Worm (Caenorhabditis elegans) whole organism, L4 larva: ENCODE results near the gene fipr-9.

Source experiments
- ama-1 ChIP-seq: fragments of 150-350 bp; optimal IDR thresholded peaks from 2 replicates; lab custom pipeline; 2014; ENCODE audit warnings: inconsistent platforms, mixed read lengths
- ceh-20 ChIP-seq: fragments of 200-800 bp; sonication (Bioruptor generic); IDR thresholded peaks from 2 replicates; pipeline ENCODE4 v1.3.6; 2022; ENCODE audit warnings: missing genetic modification reagents, missing genetic modification characterization, missing compliant biosample characterization
- ceh-82 ChIP-seq: sonication (generic microtip); optimal IDR thresholded peaks from 2 replicates; lab custom pipeline; 2017; ENCODE audit warnings: missing biosample characterization, missing genetic modification characterization

DNA sequence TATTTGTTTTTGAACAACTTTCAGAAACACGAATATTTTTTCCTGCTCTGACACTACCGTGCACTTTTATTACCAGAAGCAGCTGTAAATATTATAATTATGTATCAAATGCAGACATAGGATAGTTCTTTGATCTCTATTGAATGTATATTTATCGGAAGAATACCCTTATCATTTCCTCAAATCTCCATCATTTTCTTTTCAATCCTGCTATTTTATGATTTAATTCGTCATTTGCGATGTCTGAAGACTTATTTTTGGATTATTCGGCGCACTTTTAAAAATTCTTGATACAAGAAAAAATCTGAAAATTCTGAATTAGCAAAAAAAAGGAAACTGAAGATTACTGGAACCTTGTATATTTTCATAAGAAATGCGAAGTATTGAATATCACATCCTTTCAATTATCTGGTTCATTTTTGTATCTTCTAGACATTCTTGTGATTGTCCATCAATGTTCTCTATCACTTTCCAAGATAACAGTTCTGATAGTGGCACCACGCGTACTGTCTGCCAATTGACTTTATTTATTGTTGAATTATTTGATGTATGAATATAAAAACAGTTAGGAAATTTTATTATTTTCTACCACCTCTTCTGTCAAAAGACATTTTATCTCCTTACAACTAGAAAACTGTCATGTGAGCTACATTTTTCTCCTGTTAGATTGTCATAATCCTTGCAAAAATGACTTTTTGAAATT, 22.7 kb downstream of the fipr-9 start:
- no peak for TF ChIP-seq ceh-82
- TF ChIP-seq ceh-20: no peak
- no peak for TF ChIP-seq ama-1 (lab: Kevin White, UChicago)
